Worm (Caenorhabditis elegans): ENCODE measurements around the gene osm-5.

- TF ChIP-seq mep-1 (tag; optimal IDR thresholded peaks at IDR 0.05) (no peak), aly-2 (tag; optimal IDR thresholded peaks at IDR 0.05) (no peak), ama-1 (optimal IDR thresholded peaks at IDR 0.05) (no peak), isw-1 (GFP tag; IDR thresholded peaks at IDR 0.05) (no peak), sox-4 (tag; optimal IDR thresholded peaks at IDR 0.05) (no peak), elt-2 (tag; optimal IDR thresholded peaks at IDR 0.05) (no peak), skn-1 (tag; optimal IDR thresholded peaks at IDR 0.05) (no peak), swsn-7 (tag; optimal IDR thresholded peaks at IDR 0.05) (no peak), nhr-28 (tag; optimal IDR thresholded peaks at IDR 0.05) (no peak)
Measured at ce11 chrX:2999652-3000051, 15.6 kb downstream of the osm-5 start, which contains the start of gene Y41G9A.17.

All from whole organism, L1 larva.